Worm (Caenorhabditis elegans) whole organism, L2 larva: Measurements from ENCODE around the gene hizr-1.

Experiments
- C34F6.9 ChIP-seq: fragments of 150-350 bp; optimal IDR thresholded peaks from 2 replicates; lab custom pipeline; 2014; ENCODE audit warnings: missing biosample characterization, missing genetic modification characterization
- F13H6.1 ChIP-seq: sonication (generic microtip); optimal IDR thresholded peaks from 2 replicates; lab custom pipeline; 2016; ENCODE audit warnings: missing genetic modification characterization, missing compliant biosample characterization
- R02D3.7 ChIP-seq: fragments of 150-350 bp; optimal IDR thresholded peaks from 2 replicates; lab custom pipeline; 2014; ENCODE audit warnings: missing biosample characterization, missing genetic modification characterization
- Y55F3AM.14 ChIP-seq: fragments of 200-800 bp; sonication (Bioruptor generic); optimal IDR thresholded peaks from 2 replicates; lab custom pipeline; 2018; ENCODE audit warnings: mild to moderate bottlenecking, missing genetic modification characterization, missing compliant biosample characterization
- ZK546.5 ChIP-seq: sonication (generic microtip); optimal IDR thresholded peaks from 2 replicates; lab custom pipeline; 2017; ENCODE audit warnings: missing biosample characterization, missing genetic modification characterization
- alr-1 ChIP-seq: fragments of 150-350 bp; optimal IDR thresholded peaks from 2 replicates; lab custom pipeline; 2014; ENCODE audit warnings: missing biosample characterization, missing genetic modification characterization
- ama-1 ChIP-seq: fragments of 150-350 bp; optimal IDR thresholded peaks from 2 replicates; lab custom pipeline; 2018; ENCODE audit warnings: inconsistent platforms
- blmp-1 ChIP-seq: sonication (generic microtip); optimal IDR thresholded peaks from 2 replicates; lab custom pipeline; 2017; ENCODE audit warnings: missing genetic modification characterization, mild to moderate bottlenecking, missing compliant biosample characterization, antibody characterized with exemption, moderate library complexity; ENCODE audit not compliant: insufficient read depth
- ceh-82 ChIP-seq: fragments of 150-350 bp; optimal IDR thresholded peaks from 2 replicates; lab custom pipeline; 2014; ENCODE audit warnings: missing biosample characterization, missing genetic modification characterization
- dmd-4 ChIP-seq: sonication (generic microtip); optimal IDR thresholded peaks from 2 replicates; lab custom pipeline; 2017; ENCODE audit warnings: missing biosample characterization, missing genetic modification characterization
- egl-27 ChIP-seq: sonication (generic microtip); optimal IDR thresholded peaks from 3 replicates; lab custom pipeline; 2017; ENCODE audit warnings: missing biosample characterization, missing genetic modification reagents, missing genetic modification characterization
- elt-1 ChIP-seq: fragments of 150-350 bp; optimal IDR thresholded peaks from 2 replicates; lab custom pipeline; 2014; ENCODE audit warnings: missing biosample characterization, missing genetic modification characterization
- elt-3 ChIP-seq: sonication (generic microtip); optimal IDR thresholded peaks from 2 replicates; lab custom pipeline; 2017; ENCODE audit warnings: missing biosample characterization, missing genetic modification characterization
- fos-1 ChIP-seq: fragments of 150-350 bp; optimal IDR thresholded peaks from 2 replicates; lab custom pipeline; 2014; ENCODE audit warnings: missing biosample characterization, missing genetic modification characterization
- lin-13 ChIP-seq: fragments of 150-350 bp; optimal IDR thresholded peaks from 2 replicates; lab custom pipeline; 2014; ENCODE audit warnings: missing biosample characterization, missing genetic modification reagents, missing genetic modification characterization
- lin-39 ChIP-seq: fragments of 150-350 bp; optimal IDR thresholded peaks from 2 replicates; lab custom pipeline; 2014; ENCODE audit warnings: missing biosample characterization, missing genetic modification reagents, missing genetic modification characterization
- lsy-2 ChIP-seq, 2 experiments: fragments of 150-350 bp in 1 of 2; sonication (generic microtip) in 1 of 2; optimal IDR thresholded peaks; 2 replicates each; lab custom pipeline; 2014 to 2017; ENCODE audit warnings: missing biosample characterization in 2 of 2, missing genetic modification characterization in 2 of 2
- mab-5 ChIP-seq: fragments of 150-350 bp; optimal IDR thresholded peaks from 2 replicates; lab custom pipeline; 2014; ENCODE audit warnings: missing biosample characterization, missing genetic modification characterization
- mbf-1 ChIP-seq: sonication (generic microtip); optimal IDR thresholded peaks from 2 replicates; lab custom pipeline; 2017; ENCODE audit warnings: missing biosample characterization, missing genetic modification characterization
- nhr-10 ChIP-seq: sonication (generic microtip); optimal IDR thresholded peaks from 2 replicates; lab custom pipeline; 2017; ENCODE audit warnings: missing biosample characterization, missing genetic modification characterization
- nhr-11 ChIP-seq: fragments of 150-350 bp; optimal IDR thresholded peaks from 2 replicates; lab custom pipeline; 2014; ENCODE audit warnings: missing biosample characterization, missing genetic modification characterization
- nhr-12 ChIP-seq: fragments of 150-350 bp; optimal IDR thresholded peaks from 2 replicates; lab custom pipeline; 2014; ENCODE audit warnings: missing biosample characterization, missing genetic modification characterization
- nhr-129 ChIP-seq: fragments of 150-350 bp; optimal IDR thresholded peaks from 2 replicates; lab custom pipeline; 2014; ENCODE audit warnings: missing biosample characterization, missing genetic modification characterization
- nhr-21 ChIP-seq: fragments of 150-350 bp; optimal IDR thresholded peaks from 2 replicates; lab custom pipeline; 2014; ENCODE audit warnings: missing biosample characterization, missing genetic modification characterization
- nhr-25 ChIP-seq: fragments of 150-350 bp; sonication (generic microtip); optimal IDR thresholded peaks from 3 replicates; lab custom pipeline; 2014; ENCODE audit warnings: missing biosample characterization, missing genetic modification characterization
- nhr-77 ChIP-seq: fragments of 150-350 bp; optimal IDR thresholded peaks from 2 replicates; lab custom pipeline; 2014; ENCODE audit warnings: missing biosample characterization, missing genetic modification characterization
- peb-1 ChIP-seq: fragments of 150-350 bp; optimal IDR thresholded peaks from 2 replicates; lab custom pipeline; 2014; ENCODE audit warnings: missing biosample characterization, missing genetic modification characterization
- skn-1 ChIP-seq: sonication (generic microtip); optimal IDR thresholded peaks from 2 replicates; lab custom pipeline; 2017; ENCODE audit warnings: missing biosample characterization, missing genetic modification characterization
- sma-3 ChIP-seq: sonication (generic microtip); optimal IDR thresholded peaks from 2 replicates; lab custom pipeline; 2016; ENCODE audit warnings: missing genetic modification reagents, missing genetic modification characterization, missing compliant biosample characterization
- sma-9 ChIP-seq, 2 experiments: fragments of 150-350 bp in 1 of 2; sonication (generic microtip) in 1 of 2; optimal IDR thresholded peaks; 2 replicates each; lab custom pipeline; 2014 to 2016; ENCODE audit warnings: missing genetic modification characterization in 2 of 2, mild to moderate bottlenecking in 1 of 2, missing biosample characterization in 1 of 2, missing compliant biosample characterization in 1 of 2, missing genetic modification reagents in 1 of 2, moderate library complexity in 1 of 2
- snpc-4 ChIP-seq: fragments of 150-350 bp; optimal IDR thresholded peaks from 2 replicates; lab custom pipeline; 2014; ENCODE audit warnings: missing biosample characterization, missing genetic modification characterization
- unc-39 ChIP-seq: fragments of 150-350 bp; optimal IDR thresholded peaks from 2 replicates; lab custom pipeline; 2014; ENCODE audit warnings: missing biosample characterization, missing genetic modification characterization
- unc-55 ChIP-seq: fragments of 150-350 bp; sonication (generic microtip); optimal IDR thresholded peaks from 3 replicates; lab custom pipeline; 2014; ENCODE audit warnings: missing biosample characterization, missing genetic modification reagents, missing genetic modification characterization
- unc-62 ChIP-seq: fragments of 150-350 bp; optimal IDR thresholded peaks from 2 replicates; lab custom pipeline; 2014; ENCODE audit warnings: missing biosample characterization, missing genetic modification reagents, missing genetic modification characterization
- zag-1 ChIP-seq: fragments of 150-350 bp; optimal IDR thresholded peaks from 2 replicates; lab custom pipeline; 2014; ENCODE audit warnings: missing biosample characterization, missing genetic modification characterization
- ztf-1 ChIP-seq: fragments of 200-800 bp; sonication (Bioruptor generic); conservative IDR thresholded peaks from 2 replicates; pipeline ENCODE4 v1.3.6; 2022; ENCODE audit warnings: missing genetic modification characterization, missing compliant biosample characterization
- ztf-4 ChIP-seq: fragments of 150-350 bp; optimal IDR thresholded peaks from 2 replicates; lab custom pipeline; 2014; ENCODE audit warnings: missing biosample characterization, missing genetic modification characterization

The hizr-1 gene

ce11 chrX:11351856-11352255, 33.8 kb downstream of the hizr-1 start, which contains the start of gene pgp-3:
TSS of gene pgp-3 (plus strand) at chrX:11352156.
- TF ChIP-seq blmp-1 (tag; lab: Kevin White, UChicago): no peak
- no peak for TF ChIP-seq Y55F3AM.14 (GFP tag; lab: Kevin White, UChicago)
- TF ChIP-seq unc-55 (GFP tag; lab: Kevin White, UChicago): no peak
- TF ChIP-seq nhr-11 (tag; lab: Kevin White, UChicago): no peak
- TF ChIP-seq mab-5 (tag; lab: Kevin White, UChicago): no peak
- no peak for TF ChIP-seq snpc-4 (tag; lab: Kevin White, UChicago)
- TF ChIP-seq elt-3: no peak
- TF ChIP-seq elt-1 (tag; lab: Kevin White, UChicago): no peak
- no peak for TF ChIP-seq F13H6.1 (tag; lab: Kevin White, UChicago)
- TF ChIP-seq fos-1 (tag; lab: Kevin White, UChicago): no peak
- TF ChIP-seq alr-1 (tag; lab: Kevin White, UChicago): no peak
- TF ChIP-seq mbf-1: no peak
- TF ChIP-seq nhr-129: no peak
- no peak for TF ChIP-seq unc-62 (GFP tag; lab: Kevin White, UChicago)

DNA sequence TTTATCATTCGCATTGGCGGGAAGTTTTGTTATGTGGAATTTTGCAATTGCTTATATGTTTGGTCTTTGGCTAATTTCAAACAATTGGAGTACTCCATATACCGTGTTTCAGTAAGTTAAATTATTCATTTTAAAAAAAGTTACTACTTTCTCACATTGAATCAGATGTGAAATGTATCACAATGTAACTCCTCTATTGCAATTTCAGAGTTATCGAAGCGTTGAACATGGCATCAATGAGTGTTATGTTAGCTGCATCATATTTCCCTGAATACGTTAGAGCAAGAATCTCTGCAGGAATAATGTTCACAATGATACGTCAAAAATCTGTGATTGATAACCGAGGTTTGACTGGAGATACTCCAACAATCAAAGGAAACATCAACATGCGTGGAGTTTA, 37.8 kb downstream of the hizr-1 start:
- TF ChIP-seq nhr-10 (tag; lab: Kevin White, UChicago): no peak
- TF ChIP-seq ztf-1 (GFP tag; lab: Robert Waterston, UW): no peak
- no peak for TF ChIP-seq zag-1 (tag; lab: Kevin White, UChicago)
- no peak for TF ChIP-seq mbf-1
- no peak for TF ChIP-seq ZK546.5 (tag; lab: Kevin White, UChicago)
- TF ChIP-seq alr-1 (tag; lab: Kevin White, UChicago): no peak
- TF ChIP-seq R02D3.7 (tag; lab: Kevin White, UChicago): no peak
- TF ChIP-seq peb-1 (tag; lab: Kevin White, UChicago): no peak
- no peak for TF ChIP-seq nhr-77
- no peak for TF ChIP-seq egl-27
- TF ChIP-seq dmd-4 (tag; lab: Kevin White, UChicago): no peak
- TF ChIP-seq nhr-11 (tag; lab: Kevin White, UChicago): no peak
- TF ChIP-seq ama-1 (lab: Kevin White, UChicago): no peak
- TF ChIP-seq nhr-129: no peak
- no peak for TF ChIP-seq C34F6.9
- no peak for TF ChIP-seq sma-9 (GFP tag; optimal IDR thresholded peaks at IDR 0.05; lab: Kevin White, UChicago)
- TF ChIP-seq sma-9 (tag; optimal IDR thresholded peaks at IDR 0.05; lab: Kevin White, UChicago): no peak
- TF ChIP-seq mab-5 (tag; lab: Kevin White, UChicago): no peak
- no peak for TF ChIP-seq skn-1 (tag; lab: Kevin White, UChicago)
- TF ChIP-seq unc-39 (tag; lab: Kevin White, UChicago): no peak

- TF ChIP-seq lin-39 (tag; lab: Kevin White, UChicago): no peak
- TF ChIP-seq fos-1 (tag; lab: Kevin White, UChicago): no peak
- no peak for TF ChIP-seq mab-5 (tag; lab: Kevin White, UChicago)
- no peak for TF ChIP-seq nhr-12 (tag; lab: Kevin White, UChicago)
- no peak for TF ChIP-seq sma-3 (GFP tag; lab: Kevin White, UChicago)
- no peak for TF ChIP-seq C34F6.9
Measured at ce11 chrX:11357516-11357915, 39.4 kb downstream of the hizr-1 start, which contains the start of gene pgp-4. TSS of gene pgp-4 (plus strand) at chrX:11357816.

ce11 chrX:11364914-11365313, 46.8 kb downstream of the hizr-1 start:
- TF ChIP-seq lin-13 (no peak), R02D3.7 (tag; lab: Kevin White, UChicago) (no peak), nhr-21 (tag; lab: Kevin White, UChicago) (no peak), unc-62 (GFP tag; lab: Kevin White, UChicago) (no peak), ztf-1 (GFP tag; lab: Robert Waterston, UW) (no peak), fos-1 (tag; lab: Kevin White, UChicago) (no peak), C34F6.9 (no peak), alr-1 (tag; lab: Kevin White, UChicago) (no peak), nhr-25 (tag; lab: Kevin White, UChicago) (no peak), ztf-4 (tag; lab: Kevin White, UChicago) (no peak), unc-55 (GFP tag; lab: Kevin White, UChicago) (no peak), zag-1 (tag; lab: Kevin White, UChicago) (no peak), ceh-82 (tag; lab: Kevin White, UChicago) (no peak), lin-39 (tag; lab: Kevin White, UChicago) (no peak), blmp-1 (tag; lab: Kevin White, UChicago) (no peak), lsy-2 (tag; optimal IDR thresholded peaks at IDR 0.05; lab: Kevin White, UChicago) (no peak), nhr-11 (tag; lab: Kevin White, UChicago) (no peak)
